Worm (Caenorhabditis elegans) whole organism, L2 larva: ENCODE data around the gene nhr-94.

Experiments
- aly-2 ChIP-seq: fragments of 150-350 bp; optimal IDR thresholded peaks from 2 replicates; lab custom pipeline; 2014; ENCODE audit warnings: missing biosample characterization, missing genetic modification characterization
- lsy-2 ChIP-seq, 2 experiments: fragments of 150-350 bp in 1 of 2; sonication (generic microtip) in 1 of 2; optimal IDR thresholded peaks; 2 replicates each; lab custom pipeline; 2014 to 2017; ENCODE audit warnings: missing biosample characterization in 2 of 2, missing genetic modification characterization in 2 of 2
- nhr-11 ChIP-seq: fragments of 150-350 bp; optimal IDR thresholded peaks from 2 replicates; lab custom pipeline; 2014; ENCODE audit warnings: missing biosample characterization, missing genetic modification characterization
- nhr-25 ChIP-seq: fragments of 150-350 bp; sonication (generic microtip); optimal IDR thresholded peaks from 3 replicates; lab custom pipeline; 2014; ENCODE audit warnings: missing biosample characterization, missing genetic modification characterization
- snpc-4 ChIP-seq: fragments of 150-350 bp; optimal IDR thresholded peaks from 2 replicates; lab custom pipeline; 2014; ENCODE audit warnings: missing biosample characterization, missing genetic modification characterization
- ztf-11 ChIP-seq: sonication (generic microtip); optimal IDR thresholded peaks from 2 replicates; lab custom pipeline; 2017; ENCODE audit warnings: missing biosample characterization, missing genetic modification characterization

ce11 chrV:7723967-7724544 lies 37.9 kb upstream of the nhr-94 start, which contains the start of the genes ZK105.6 and ZK105.8:
- TF ChIP-seq snpc-4 (tag; lab: Kevin White, UChicago) (no peak), ztf-11 (tag; lab: Kevin White, UChicago) (no peak), nhr-11 (tag; lab: Kevin White, UChicago) (no peak), lsy-2 (tag; optimal IDR thresholded peaks at IDR 0.05; lab: Kevin White, UChicago) (no peak), nhr-25 (tag; lab: Kevin White, UChicago) (no peak), aly-2 (tag; lab: Kevin White, UChicago) (no peak)
